Worm (Caenorhabditis elegans) whole organism, L3 larva: ENCODE data around the gene T04G9.4.

Experiments used
- ceh-82 ChIP-seq: fragments of 150-350 bp; optimal IDR thresholded peaks from 2 replicates; lab custom pipeline; 2014; ENCODE audit warnings: missing biosample characterization, missing genetic modification characterization
- ceh-9 ChIP-seq: sonication (generic microtip); optimal IDR thresholded peaks from 2 replicates; lab custom pipeline; 2018; ENCODE audit warnings: missing biosample characterization, missing genetic modification characterization
- egl-27 ChIP-seq: sonication (generic microtip); optimal IDR thresholded peaks from 4 replicates; lab custom pipeline; 2017; ENCODE audit warnings: missing biosample characterization, missing genetic modification reagents, missing genetic modification characterization
- nhr-76 ChIP-seq: fragments of 150-350 bp; sonication (generic microtip); optimal IDR thresholded peaks from 5 replicates; lab custom pipeline; 2014; ENCODE audit warnings: missing biosample characterization, missing genetic modification characterization
- unc-62 ChIP-seq: fragments of 150-350 bp; sonication (generic microtip); optimal IDR thresholded peaks from 4 replicates; lab custom pipeline; 2014; ENCODE audit warnings: missing biosample characterization, missing genetic modification reagents, missing genetic modification characterization
- ztf-4 ChIP-seq: fragments of 150-350 bp; optimal IDR thresholded peaks from 2 replicates; lab custom pipeline; 2014; ENCODE audit warnings: missing biosample characterization, missing genetic modification characterization

DNA sequence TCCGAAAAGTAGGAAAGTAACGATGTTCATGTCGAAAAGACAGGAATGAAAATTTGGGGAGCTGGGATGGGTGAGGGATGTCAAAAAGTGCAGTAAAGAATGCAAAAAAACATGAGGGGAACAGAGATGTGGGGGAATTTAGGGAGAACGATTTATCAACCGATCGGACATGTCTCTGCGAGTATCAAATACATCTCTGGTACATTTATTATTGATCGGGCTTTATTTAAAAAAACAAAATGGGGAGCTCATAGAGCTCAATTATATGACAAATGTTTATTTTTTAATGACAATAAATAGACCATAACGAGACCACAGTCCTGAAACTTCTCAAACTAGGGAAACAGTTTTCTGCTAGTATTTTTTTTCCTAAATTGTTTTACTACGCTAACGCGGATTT lies 38.4 kb downstream of the T04G9.4 start, which contains the start of gene F25E2.2:
- no peak for TF ChIP-seq ceh-82 (tag; lab: Kevin White, UChicago)
- no peak for TF ChIP-seq ztf-4 (tag; lab: Kevin White, UChicago)
- TF ChIP-seq egl-27 (tag; lab: Kevin White, UChicago): no peak
- TF ChIP-seq nhr-76 (tag; lab: Kevin White, UChicago): no peak
- no peak for TF ChIP-seq unc-62 (GFP tag; lab: Kevin White, UChicago)
- TF ChIP-seq ceh-9 (tag; lab: Kevin White, UChicago): no peak
